Worm (Caenorhabditis elegans) whole organism, L3 larva: ENCODE data around the gene cut-5.

ENCODE experiments used
- R02D3.7 ChIP-seq: fragments of 150-350 bp; optimal IDR thresholded peaks from 2 replicates; lab custom pipeline; 2014; ENCODE audit warnings: missing biosample characterization, missing genetic modification characterization
- ZK546.5 ChIP-seq: sonication (generic microtip); optimal IDR thresholded peaks from 2 replicates; lab custom pipeline; 2017; ENCODE audit warnings: missing biosample characterization, missing genetic modification characterization
- aly-2 ChIP-seq: fragments of 150-350 bp; optimal IDR thresholded peaks from 2 replicates; lab custom pipeline; 2014; ENCODE audit warnings: missing biosample characterization, missing genetic modification characterization
- ceh-9 ChIP-seq: sonication (generic microtip); optimal IDR thresholded peaks from 2 replicates; lab custom pipeline; 2018; ENCODE audit warnings: missing biosample characterization, missing genetic modification characterization
- daf-12 ChIP-seq: fragments of 150-350 bp; optimal IDR thresholded peaks from 2 replicates; lab custom pipeline; 2014; ENCODE audit warnings: missing biosample characterization, missing genetic modification reagents, missing genetic modification characterization
- egl-27 ChIP-seq: sonication (generic microtip); optimal IDR thresholded peaks from 4 replicates; lab custom pipeline; 2017; ENCODE audit warnings: missing biosample characterization, missing genetic modification reagents, missing genetic modification characterization
- egl-5 ChIP-seq: fragments of 150-350 bp; optimal IDR thresholded peaks from 2 replicates; lab custom pipeline; 2017; ENCODE audit warnings: missing biosample characterization, missing genetic modification reagents, missing genetic modification characterization, inconsistent platforms
- elt-2 ChIP-seq: sonication (generic microtip); optimal IDR thresholded peaks from 2 replicates; lab custom pipeline; 2016; ENCODE audit warnings: missing genetic modification reagents, mild to moderate bottlenecking, missing genetic modification characterization, missing compliant biosample characterization
- elt-3 ChIP-seq, 3 experiments: fragments of 150-350 bp in 1 of 3; sonication (generic microtip) in 2 of 3; optimal IDR thresholded peaks; 2 replicates in 2 of 3; 4 replicates in 1 of 3; lab custom pipeline; 2014 to 2017; ENCODE audit warnings: missing biosample characterization in 3 of 3, missing genetic modification characterization in 3 of 3
- eor-1 ChIP-seq, 2 experiments: fragments of 150-350 bp; optimal IDR thresholded peaks; 2 replicates each; lab custom pipeline; 2014 to 2018; ENCODE audit warnings: missing biosample characterization in 2 of 2, missing genetic modification characterization in 2 of 2
- fkh-10 ChIP-seq: sonication (generic microtip); optimal IDR thresholded peaks from 2 replicates; lab custom pipeline; 2017; ENCODE audit warnings: missing biosample characterization, missing genetic modification reagents, missing genetic modification characterization
- hmg-11 ChIP-seq: sonication (generic microtip); optimal IDR thresholded peaks from 2 replicates; lab custom pipeline; 2016; ENCODE audit warnings: missing genetic modification characterization, missing compliant biosample characterization
- jun-1 ChIP-seq: fragments of 150-350 bp; optimal IDR thresholded peaks from 2 replicates; lab custom pipeline; 2014; ENCODE audit warnings: missing biosample characterization, missing genetic modification reagents, missing genetic modification characterization
- lin-15B ChIP-seq: fragments of 150-350 bp; optimal IDR thresholded peaks from 2 replicates; lab custom pipeline; 2014; ENCODE audit warnings: missing biosample characterization, missing genetic modification characterization
- lin-39 ChIP-seq: fragments of 150-350 bp; optimal IDR thresholded peaks from 2 replicates; lab custom pipeline; 2018; ENCODE audit warnings: missing biosample characterization, missing genetic modification reagents, missing genetic modification characterization
- nhr-11 ChIP-seq: fragments of 150-350 bp; optimal IDR thresholded peaks from 2 replicates; lab custom pipeline; 2014; ENCODE audit warnings: missing biosample characterization, missing genetic modification characterization
- nhr-12 ChIP-seq: fragments of 150-350 bp; optimal IDR thresholded peaks from 2 replicates; lab custom pipeline; 2014; ENCODE audit warnings: missing biosample characterization, missing genetic modification characterization
- nhr-23 ChIP-seq: fragments of 150-350 bp; optimal IDR thresholded peaks from 2 replicates; lab custom pipeline; 2014; ENCODE audit warnings: missing biosample characterization, missing genetic modification reagents, missing genetic modification characterization
- nhr-25 ChIP-seq: sonication (generic microtip); optimal IDR thresholded peaks from 2 replicates; lab custom pipeline; 2017; ENCODE audit warnings: missing biosample characterization, missing genetic modification characterization
- nhr-28 ChIP-seq: fragments of 150-350 bp; optimal IDR thresholded peaks from 2 replicates; lab custom pipeline; 2014; ENCODE audit warnings: missing biosample characterization, missing genetic modification characterization
- nhr-43 ChIP-seq: sonication (generic microtip); optimal IDR thresholded peaks from 2 replicates; lab custom pipeline; 2016; ENCODE audit warnings: mild to moderate bottlenecking, missing genetic modification characterization, missing compliant biosample characterization; ENCODE audit not compliant: poor library complexity, severe bottlenecking
- nhr-76 ChIP-seq: fragments of 150-350 bp; sonication (generic microtip); optimal IDR thresholded peaks from 5 replicates; lab custom pipeline; 2014; ENCODE audit warnings: missing biosample characterization, missing genetic modification characterization
- nhr-77 ChIP-seq: fragments of 150-350 bp; optimal IDR thresholded peaks from 2 replicates; lab custom pipeline; 2014; ENCODE audit warnings: missing biosample characterization, missing genetic modification characterization
- pha-4 ChIP-seq: fragments of 150-350 bp; optimal IDR thresholded peaks from 2 replicates; lab custom pipeline; 2014; ENCODE audit warnings: missing biosample characterization, missing genetic modification reagents, missing genetic modification characterization
- pqm-1 ChIP-seq: fragments of 150-350 bp; optimal IDR thresholded peaks from 2 replicates; lab custom pipeline; 2017; ENCODE audit warnings: missing biosample characterization, missing genetic modification characterization, inconsistent platforms
- sea-2 ChIP-seq: fragments of 150-350 bp; sonication (generic microtip); optimal IDR thresholded peaks from 4 replicates; lab custom pipeline; 2014; ENCODE audit warnings: missing biosample characterization, missing genetic modification reagents, missing genetic modification characterization
- skn-1 ChIP-seq: fragments of 150-350 bp; optimal IDR thresholded peaks from 2 replicates; lab custom pipeline; 2014; ENCODE audit warnings: missing biosample characterization, missing genetic modification characterization
- unc-39 ChIP-seq: sonication (generic microtip); optimal IDR thresholded peaks from 4 replicates; lab custom pipeline; 2017; ENCODE audit warnings: missing biosample characterization, missing genetic modification characterization
- unc-62 ChIP-seq: fragments of 150-350 bp; sonication (generic microtip); optimal IDR thresholded peaks from 4 replicates; lab custom pipeline; 2014; ENCODE audit warnings: missing biosample characterization, missing genetic modification reagents, missing genetic modification characterization
- ztf-11 ChIP-seq: fragments of 150-350 bp; optimal IDR thresholded peaks from 2 replicates; lab custom pipeline; 2014; ENCODE audit warnings: missing biosample characterization, missing genetic modification characterization
- ztf-4 ChIP-seq: fragments of 150-350 bp; optimal IDR thresholded peaks from 2 replicates; lab custom pipeline; 2014; ENCODE audit warnings: missing biosample characterization, missing genetic modification characterization

cut-5 gene

DNA sequence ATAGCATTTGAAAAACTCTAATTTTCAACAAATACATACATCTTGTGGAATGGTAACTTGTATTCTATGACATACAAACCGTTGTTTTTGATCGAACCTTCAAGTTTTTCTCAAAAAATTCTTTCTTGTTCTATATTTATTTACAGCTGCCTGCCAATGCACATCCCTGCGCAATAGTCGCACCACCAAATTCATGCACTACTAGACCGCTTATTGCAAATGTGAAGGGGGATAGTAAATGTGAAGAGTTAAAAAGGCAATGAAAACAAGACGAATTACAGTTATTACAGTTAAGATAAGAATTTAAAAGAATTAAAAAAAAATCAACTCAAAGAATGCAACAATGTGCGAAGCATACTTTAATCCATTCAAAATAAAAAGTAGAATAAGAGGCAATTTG is 15.9 kb upstream of the cut-5 start:
- TF ChIP-seq unc-39 (tag; lab: Kevin White, UChicago) (no peak), egl-5 (tag; lab: Kevin White, UChicago) (no peak), nhr-25 (tag; lab: Kevin White, UChicago) (no peak), elt-3 (tag; optimal IDR thresholded peaks at IDR 0.05; lab: Kevin White, UChicago) (no peak), eor-1 (tag; optimal IDR thresholded peaks at IDR 0.05; lab: Kevin White, UChicago) (no peak), jun-1 (no peak), nhr-43 (tag; lab: Kevin White, UChicago) (no peak), pqm-1 (tag; lab: Kevin White, UChicago) (no peak), sea-2 (GFP tag; lab: Kevin White, UChicago) (no peak), fkh-10 (GFP tag; lab: Kevin White, UChicago) (no peak), elt-2 (tag; lab: Kevin White, UChicago) (no peak)
- TF ChIP-seq, all 47 proteins: peak for 0

ce11 chrX:10350151-10350550 is 12.2 kb upstream of the cut-5 start:
- TF ChIP-seq nhr-23 (tag; lab: Kevin White, UChicago) (peak; percentile 33), unc-62 (no peak)
- TF ChIP-seq, all 47 proteins: peak for 1

DNA sequence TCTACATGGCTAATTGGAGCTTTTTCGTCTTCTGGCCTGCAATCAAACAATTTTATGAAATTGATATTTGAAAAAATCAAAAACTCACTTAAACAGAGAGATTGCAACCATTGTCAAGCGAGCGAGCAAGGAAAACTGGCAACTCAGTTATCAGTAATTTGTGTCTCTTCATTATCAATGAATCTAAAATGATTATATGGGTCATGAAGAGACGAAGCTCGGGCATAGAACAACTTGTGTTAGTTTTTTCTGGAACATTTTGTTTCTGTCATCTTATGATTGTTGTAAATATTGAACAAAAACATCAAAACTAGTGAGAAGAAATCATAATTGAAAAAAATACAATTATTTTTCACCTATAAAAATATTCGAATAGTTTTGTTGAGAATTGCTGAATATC is 3.0 kb upstream of the cut-5 start, which contains the start of gene R07E3.1:
TSS of gene R07E3.1 (minus strand) at position 176 of the 400 bp plus-strand sequence.
- TF ChIP-seq nhr-11 (no peak), hmg-11 (tag; lab: Kevin White, UChicago) (no peak), egl-5 (tag; lab: Kevin White, UChicago) (no peak), ztf-4 (tag; lab: Kevin White, UChicago) (no peak), pha-4 (peak; percentile 59), nhr-76 (tag; lab: Kevin White, UChicago) (no peak), pqm-1 (tag; lab: Kevin White, UChicago) (peak; percentile 79), unc-62 (no peak), elt-2 (tag; lab: Kevin White, UChicago) (peak; percentile 87)

DNA sequence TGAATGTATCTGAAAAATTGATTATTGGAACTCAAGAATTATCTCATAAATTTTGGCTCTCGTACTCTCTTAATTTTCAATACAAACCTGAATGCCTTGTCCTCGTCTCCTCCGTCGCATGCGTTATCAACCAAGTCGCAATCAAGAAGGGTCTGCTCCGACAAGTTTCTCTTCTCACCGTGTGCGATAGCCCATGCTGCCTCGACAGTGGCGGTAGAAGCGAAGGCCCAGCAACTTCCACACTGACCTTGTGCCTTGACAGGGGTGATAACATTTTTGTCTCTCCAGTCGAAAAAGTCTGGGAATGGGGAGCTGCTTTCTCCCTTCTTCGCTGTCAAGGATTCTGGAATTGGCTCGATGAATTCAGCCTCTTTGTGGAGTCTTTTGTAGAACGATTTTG is 2.0 kb upstream of the cut-5 start:
- no peak for TF ChIP-seq egl-27 (tag; lab: Kevin White, UChicago)
- no peak for TF ChIP-seq nhr-28 (tag; lab: Kevin White, UChicago)
- TF ChIP-seq unc-62: no peak
- no peak for TF ChIP-seq daf-12
- TF ChIP-seq ZK546.5 (tag; lab: Kevin White, UChicago): no peak
- TF ChIP-seq nhr-12: no peak
- no peak for TF ChIP-seq aly-2 (tag; lab: Kevin White, UChicago)
- no peak for TF ChIP-seq skn-1
- TF ChIP-seq lin-15B (tag; lab: Kevin White, UChicago): no peak
- TF ChIP-seq nhr-77 (tag; lab: Kevin White, UChicago): no peak
- peak; percentile 64 for TF ChIP-seq elt-2 (tag; lab: Kevin White, UChicago)
- TF ChIP-seq pqm-1 (tag; lab: Kevin White, UChicago): peak; percentile 55
- no peak for TF ChIP-seq egl-5 (tag; lab: Kevin White, UChicago)
- TF ChIP-seq eor-1 (tag; optimal IDR thresholded peaks at IDR 0.05; lab: Kevin White, UChicago): no peak
- no peak for TF ChIP-seq ceh-9
- TF ChIP-seq R02D3.7 (tag; lab: Kevin White, UChicago): no peak
- no peak for TF ChIP-seq hmg-11 (tag; lab: Kevin White, UChicago)
- TF ChIP-seq, all 47 proteins: peak for 2

DNA sequence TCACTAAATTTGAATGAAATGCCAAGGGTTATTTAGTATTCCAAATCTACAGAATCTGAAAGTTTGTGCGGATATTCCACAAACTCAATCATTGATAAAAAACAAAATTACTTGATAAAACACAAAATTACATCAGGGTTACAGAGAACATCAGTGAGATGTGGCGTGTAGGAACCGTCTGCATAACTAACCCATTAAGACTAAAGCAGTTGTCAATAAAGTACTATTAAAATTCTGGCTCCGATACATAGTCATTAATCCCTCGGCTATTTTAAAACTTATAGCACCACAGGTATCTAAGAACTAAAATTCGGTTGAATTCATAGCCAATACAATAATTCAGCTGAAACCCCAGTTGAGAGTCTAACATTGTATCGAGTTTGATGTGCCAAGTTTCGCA is 761 bp upstream of the cut-5 start:
- TF ChIP-seq lin-39 (tag; lab: Kevin White, UChicago) (no peak), elt-2 (tag; lab: Kevin White, UChicago) (peak; percentile 42)

ce11 chrX:10336592-10336991 is 1.4 kb downstream of the cut-5 start:
- no peak for TF ChIP-seq ztf-11 (tag; lab: Kevin White, UChicago)
- TF ChIP-seq elt-2 (tag; lab: Kevin White, UChicago): no peak
